Worm (Caenorhabditis elegans) whole organism, L1 larva: Measurements from ENCODE around the gene Y38H6C.25.

Experiments
- nhr-12 ChIP-seq: sonication (generic microtip); optimal IDR thresholded peaks from 2 replicates; lab custom pipeline; 2017; ENCODE audit warnings: missing biosample characterization, missing genetic modification characterization
- nhr-28 ChIP-seq: fragments of 150-350 bp; optimal IDR thresholded peaks from 2 replicates; lab custom pipeline; 2014; ENCODE audit warnings: missing biosample characterization, missing genetic modification characterization
- unc-62 ChIP-seq: fragments of 150-350 bp; optimal IDR thresholded peaks from 2 replicates; lab custom pipeline; 2014; ENCODE audit warnings: missing biosample characterization, missing genetic modification reagents, missing genetic modification characterization

- TF ChIP-seq nhr-28 (tag; lab: Kevin White, UChicago) = no peak
- TF ChIP-seq unc-62 (GFP tag; lab: Kevin White, UChicago) = no peak
- no peak for TF ChIP-seq nhr-12 (tag; lab: Kevin White, UChicago)
Observed at ce11 chrV:20566454-20566853, 47.4 kb downstream of the Y38H6C.25 start, which contains the start of gene F26F2.3.
